Worm (Caenorhabditis elegans): ENCODE data around the gene Y47D7A.3.

DNA sequence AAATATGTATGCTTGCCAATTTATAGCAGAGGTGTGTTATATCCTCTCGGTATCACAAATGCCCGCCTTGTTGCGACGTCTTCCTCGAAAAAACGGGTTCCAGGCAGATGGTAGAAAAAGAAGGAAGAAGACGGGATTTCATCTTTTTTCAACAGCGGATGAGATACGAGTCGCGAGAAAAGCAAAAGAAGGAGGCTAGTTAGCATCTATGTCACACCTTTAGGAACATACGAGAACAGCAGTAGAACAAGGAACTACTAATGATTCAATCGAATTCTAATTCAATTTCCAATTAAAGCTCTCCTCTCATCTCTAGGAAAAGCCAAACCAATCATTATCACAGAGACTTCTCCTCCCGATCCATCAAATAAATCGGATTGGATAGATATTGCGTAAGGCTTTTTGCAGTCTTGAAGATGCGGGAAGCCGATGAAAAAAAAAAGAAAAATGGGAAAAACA is 3.9 kb downstream of the Y47D7A.3 start, which contains the start of gene grl-5:
- TF ChIP-seq pha-4 (tag; optimal IDR thresholded peaks at IDR 0.05) (no peak), nhr-12 (tag; optimal IDR thresholded peaks at IDR 0.05) (no peak), ztf-11 (tag; optimal IDR thresholded peaks at IDR 0.05) (no peak), mdl-1 (tag; optimal IDR thresholded peaks at IDR 0.05) (no peak), skn-1 (tag; optimal IDR thresholded peaks at IDR 0.05) (no peak), elt-3 (tag; optimal IDR thresholded peaks at IDR 0.05) (no peak), fos-1 (tag; optimal IDR thresholded peaks at IDR 0.05) (no peak), ceh-82 (tag; optimal IDR thresholded peaks at IDR 0.05) (no peak), pqm-1 (tag; optimal IDR thresholded peaks at IDR 0.05) (no peak), lin-39 (tag; optimal IDR thresholded peaks at IDR 0.05) (no peak), ztf-4 (tag; optimal IDR thresholded peaks at IDR 0.05) (no peak), daf-12 (tag; optimal IDR thresholded peaks at IDR 0.05) (no peak)

All from whole organism, L3 larva.